Fruit fly (Drosophila melanogaster) whole organism, embryonic: ENCODE measurements around the gene Creld.

ENCODE experiments used
- Awh ChIP-seq: fragments of 200-800 bp; sonication (Bioruptor generic); IDR thresholded peaks from 2 replicates; pipeline ENCODE4, ENCODE4 v1.3.6; 2022; ENCODE audit warnings: missing biosample characterization, missing genetic modification characterization
- BEAF-32 ChIP-seq: fragments of 200-800 bp; sonication (Bioruptor generic); optimal IDR thresholded peaks from 3 replicates; lab custom pipeline; 2017; ENCODE audit warnings: missing biosample characterization, missing genetic modification characterization, mild to moderate bottlenecking, moderate library complexity, missing genetic modification reagents
- CG10543 ChIP-seq: fragments of 200-800 bp; sonication (Bioruptor generic); optimal IDR thresholded peaks from 3 replicates; lab custom pipeline; 2017; ENCODE audit warnings: missing biosample characterization, mild to moderate bottlenecking, missing genetic modification characterization, moderate library complexity
- CG10654 ChIP-seq: fragments of 200-800 bp; sonication (Bioruptor generic); optimal IDR thresholded peaks from 2 replicates; lab custom pipeline; 2016; ENCODE audit warnings: missing biosample characterization, missing genetic modification characterization
- CG1233 ChIP-seq: fragments of 200-800 bp; sonication (Bioruptor generic); optimal IDR thresholded peaks from 4 replicates; lab custom pipeline; 2018; ENCODE audit warnings: missing biosample characterization, mild to moderate bottlenecking, missing genetic modification characterization
- CG13287 ChIP-seq: fragments of 200-800 bp; sonication (Bioruptor generic); IDR thresholded peaks from 2 replicates; pipeline ENCODE4 v1.3.6; 2022; ENCODE audit warnings: missing biosample characterization, missing genetic modification characterization; ENCODE audit not compliant: partially characterized antibody
- CG13624 ChIP-seq: fragments of 200-800 bp; sonication (Bioruptor generic); optimal IDR thresholded peaks from 2 replicates; lab custom pipeline; 2016; ENCODE audit warnings: missing biosample characterization, missing genetic modification characterization
- CG14014 ChIP-seq: fragments of 200-800 bp; sonication (Bioruptor generic); IDR thresholded peaks from 2 replicates; pipeline ENCODE4 v1.3.6; 2022; ENCODE audit warnings: missing biosample characterization, missing genetic modification characterization
- CG14965 ChIP-seq: fragments of 200-800 bp; sonication (Bioruptor generic); optimal IDR thresholded peaks from 2 replicates; lab custom pipeline; 2016; ENCODE audit warnings: missing biosample characterization, missing genetic modification characterization, borderline replicate concordance
- CG16863 ChIP-seq: fragments of 200-800 bp; sonication (Bioruptor generic); optimal IDR thresholded peaks from 3 replicates; lab custom pipeline; 2016; ENCODE audit warnings: missing biosample characterization, missing genetic modification characterization
- CG18764 ChIP-seq: fragments of 200-800 bp; sonication (Bioruptor generic); optimal IDR thresholded peaks from 3 replicates; lab custom pipeline; 2016; ENCODE audit warnings: missing biosample characterization, missing genetic modification characterization
- CG30431 ChIP-seq: fragments of 200-800 bp; sonication (Bioruptor generic); optimal IDR thresholded peaks from 2 replicates; lab custom pipeline; 2017; ENCODE audit warnings: missing biosample characterization, missing genetic modification characterization
- CG33213 ChIP-seq: fragments of 200-800 bp; sonication (Bioruptor generic); optimal IDR thresholded peaks from 3 replicates; lab custom pipeline; 2016; ENCODE audit warnings: missing biosample characterization, missing genetic modification characterization
- CG3726 ChIP-seq: fragments of 200-800 bp; sonication (Bioruptor generic); IDR thresholded peaks from 3 replicates; pipeline ENCODE4, ENCODE4 v1.3.6; 2022; ENCODE audit warnings: missing biosample characterization, missing genetic modification characterization
- CG4730 ChIP-seq: fragments of 200-800 bp; sonication (Bioruptor generic); IDR thresholded peaks from 2 replicates; pipeline ENCODE4 v1.3.6; 2022; ENCODE audit warnings: missing biosample characterization, missing genetic modification characterization
- CG6254 ChIP-seq: fragments of 200-800 bp; sonication (Bioruptor generic); optimal IDR thresholded peaks from 3 replicates; lab custom pipeline; 2017; ENCODE audit warnings: mild to moderate bottlenecking, missing biosample characterization, missing genetic modification reagents, missing genetic modification characterization
- CG6765 ChIP-seq: fragments of 200-800 bp; sonication (Bioruptor generic); optimal IDR thresholded peaks from 3 replicates; lab custom pipeline; 2017; ENCODE audit warnings: missing biosample characterization, mild to moderate bottlenecking, missing genetic modification characterization
- CG8765 ChIP-seq: fragments of 200-800 bp; sonication (Bioruptor generic); IDR thresholded peaks from 2 replicates; pipeline ENCODE4 v1.3.6; 2022; ENCODE audit warnings: missing biosample characterization, missing genetic modification characterization
- CkIIα-i1 ChIP-seq: fragments of 200-800 bp; sonication (Bioruptor generic); IDR thresholded peaks from 2 replicates; pipeline ENCODE4 v1.3.6; 2022; ENCODE audit warnings: missing biosample characterization, missing genetic modification characterization
- GATAe ChIP-seq: fragments of 200-800 bp; sonication (Bioruptor generic); conservative IDR thresholded peaks from 2 replicates; pipeline ENCODE4 v1.3.6; 2022; ENCODE audit warnings: missing biosample characterization, missing genetic modification characterization
- Hr3 ChIP-seq: fragments of 200-800 bp; sonication (Bioruptor generic); optimal IDR thresholded peaks from 3 replicates; lab custom pipeline; 2016; ENCODE audit warnings: missing biosample characterization, missing genetic modification characterization
- Hr78 ChIP-seq, 2 experiments: fragments of 200-800 bp in 1 of 2; fragments of >200 bp in 1 of 2; sonication (Bioruptor generic) in 1 of 2; optimal IDR thresholded peaks; 2 replicates each; lab custom pipeline; 2017 to 2019; ENCODE audit warnings: missing biosample characterization in 2 of 2, missing genetic modification characterization in 2 of 2, mild to moderate bottlenecking in 1 of 2, moderate library complexity in 1 of 2
- NC2α ChIP-seq: fragments of 200-800 bp; sonication (Bioruptor generic); optimal IDR thresholded peaks from 2 replicates; lab custom pipeline; 2016; ENCODE audit warnings: missing biosample characterization, missing genetic modification characterization
- Nf-YB ChIP-seq: fragments of 200-800 bp; sonication (Bioruptor generic); optimal IDR thresholded peaks from 3 replicates; lab custom pipeline; 2019; ENCODE audit warnings: missing biosample characterization, mild to moderate bottlenecking, missing genetic modification characterization, moderate library complexity
- Nf-YC ChIP-seq: fragments of 200-800 bp; optimal IDR thresholded peaks from 3 replicates; lab custom pipeline; 2019; ENCODE audit warnings: missing biosample characterization, mild to moderate bottlenecking, missing genetic modification characterization, moderate library complexity
- Sin3A ChIP-seq: fragments of >200 bp; optimal IDR thresholded peaks from 2 replicates; lab custom pipeline; 2018
- Tbp ChIP-seq: fragments of >200 bp; optimal IDR thresholded peaks from 2 replicates; lab custom pipeline; 2018; ENCODE audit warnings: missing biosample characterization, missing genetic modification characterization
- YL-1 ChIP-seq: fragments of 200-800 bp; sonication (Bioruptor generic); optimal IDR thresholded peaks from 3 replicates; lab custom pipeline; 2017; ENCODE audit warnings: missing biosample characterization, mild to moderate bottlenecking, missing genetic modification characterization
- bab2 ChIP-seq: fragments of 200-800 bp; sonication (Bioruptor generic); optimal IDR thresholded peaks from 2 replicates; lab custom pipeline; 2016; ENCODE audit warnings: missing biosample characterization, missing genetic modification characterization
- bbx ChIP-seq: fragments of 200-800 bp; sonication (Bioruptor generic); IDR thresholded peaks from 2 replicates; pipeline ENCODE4 v1.3.6; 2022; ENCODE audit warnings: missing biosample characterization, missing genetic modification characterization; ENCODE audit not compliant: partially characterized antibody
- bcd ChIP-seq: fragments of 200-800 bp; sonication (Bioruptor generic); optimal IDR thresholded peaks from 2 replicates; lab custom pipeline; 2017; ENCODE audit warnings: missing biosample characterization, mild to moderate bottlenecking, missing genetic modification characterization
- crol ChIP-seq: fragments of 200-800 bp; sonication (Bioruptor generic); IDR thresholded peaks from 2 replicates; pipeline ENCODE4 v1.3.6; 2022; ENCODE audit warnings: missing biosample characterization, missing genetic modification characterization
- dpn ChIP-seq, 2 experiments: fragments of 200-800 bp; sonication (Bioruptor generic); optimal IDR thresholded peaks; 3 replicates each; lab custom pipeline; 2016; ENCODE audit warnings: missing biosample characterization in 2 of 2, missing genetic modification characterization in 2 of 2
- emc ChIP-seq: fragments of 200-800 bp; sonication (Bioruptor generic); optimal IDR thresholded peaks from 2 replicates; lab custom pipeline; 2016; ENCODE audit warnings: missing biosample characterization, missing genetic modification characterization
- ems ChIP-seq: fragments of 200-800 bp; sonication (Bioruptor generic); optimal IDR thresholded peaks from 3 replicates; lab custom pipeline; 2016; ENCODE audit warnings: missing biosample characterization, missing genetic modification characterization
- gsb-n ChIP-seq: fragments of 200-800 bp; sonication (Bioruptor generic); optimal IDR thresholded peaks from 3 replicates; lab custom pipeline; 2018; ENCODE audit warnings: missing biosample characterization, mild to moderate bottlenecking, missing genetic modification characterization
- insv ChIP-seq, 2 experiments: fragments of 200-800 bp; sonication (Bioruptor generic); optimal IDR thresholded peaks; 3 replicates each; lab custom pipeline; 2016 to 2018; ENCODE audit warnings: missing biosample characterization in 2 of 2, missing genetic modification characterization in 2 of 2
- jigr1 ChIP-seq: fragments of 200-800 bp; sonication (Bioruptor generic); IDR thresholded peaks from 3 replicates; pipeline ENCODE4 v1.3.6; 2022; ENCODE audit warnings: missing biosample characterization, missing genetic modification characterization
- jing ChIP-seq: fragments of 200-800 bp; sonication (Bioruptor generic); optimal IDR thresholded peaks from 2 replicates; lab custom pipeline; 2018; ENCODE audit warnings: missing biosample characterization, mild to moderate bottlenecking, missing genetic modification characterization
- lola ChIP-seq, 3 experiments: fragments of >200 bp in 2 of 3; fragments of 200-800 bp in 1 of 3; sonication (Bioruptor generic) in 1 of 3; optimal IDR thresholded peaks; 2 replicates each; lab custom pipeline; 2017 to 2019; ENCODE audit warnings: missing biosample characterization in 3 of 3, missing genetic modification characterization in 3 of 3, mild to moderate bottlenecking in 1 of 3, moderate library complexity in 1 of 3
- luna ChIP-seq: fragments of 200-800 bp; sonication (Bioruptor generic); optimal IDR thresholded peaks from 2 replicates; lab custom pipeline; 2016; ENCODE audit warnings: missing biosample characterization, missing genetic modification characterization
- nau ChIP-seq: fragments of 200-800 bp; sonication (Bioruptor generic); optimal IDR thresholded peaks from 3 replicates; lab custom pipeline; 2017; ENCODE audit warnings: missing biosample characterization, mild to moderate bottlenecking, missing genetic modification characterization, missing genetic modification reagents
- nerfin-1 ChIP-seq: fragments of 200-800 bp; sonication (Bioruptor generic); optimal IDR thresholded peaks from 3 replicates; lab custom pipeline; 2019; ENCODE audit warnings: missing biosample characterization, mild to moderate bottlenecking, missing genetic modification characterization, moderate library complexity
- nerfin-2 ChIP-seq: fragments of 200-800 bp; sonication (Bioruptor generic); IDR thresholded peaks from 2 replicates; pipeline ENCODE4 v1.3.6; 2022; ENCODE audit warnings: missing biosample characterization, missing genetic modification characterization; ENCODE audit not compliant: partially characterized antibody
- oc ChIP-seq: fragments of 200-800 bp; sonication (Bioruptor generic); optimal IDR thresholded peaks from 2 replicates; lab custom pipeline; 2018; ENCODE audit warnings: missing biosample characterization, mild to moderate bottlenecking, missing genetic modification characterization, moderate library complexity
- pita ChIP-seq: fragments of 200-800 bp; sonication (Bioruptor generic); optimal IDR thresholded peaks from 2 replicates; lab custom pipeline; 2017; ENCODE audit warnings: missing biosample characterization, mild to moderate bottlenecking, missing genetic modification characterization
- trh ChIP-seq: fragments of 200-800 bp; sonication (Bioruptor generic); optimal IDR thresholded peaks from 2 replicates; lab custom pipeline; 2016; ENCODE audit warnings: missing biosample characterization, missing genetic modification characterization
- vvl ChIP-seq: fragments of 200-800 bp; sonication (Bioruptor generic); IDR thresholded peaks from 2 replicates; pipeline ENCODE4 v1.3.6; 2022; ENCODE audit warnings: missing biosample characterization, missing genetic modification characterization
- zfh1 ChIP-seq: fragments of 200-800 bp; sonication (Bioruptor generic); IDR thresholded peaks from 3 replicates; pipeline ENCODE4 v1.3.6; 2022; ENCODE audit warnings: missing biosample characterization, missing genetic modification characterization

Creld gene

dm6 chr2L:66369-67278 lies 35.6 kb upstream of the Creld start, which contains the start of gene dbr (continued):
- TF ChIP-seq GATAe (no peak), CG1233 (GFP tag; lab: Kevin White, UChicago) (no peak), CG10654 (GFP tag; lab: Kevin White, UChicago) (no peak), CG6765 (GFP tag; lab: Kevin White, UChicago) (peak; percentile 33), Nf-YB (GFP tag; lab: Kevin White, UChicago) (no peak), jing (GFP tag; lab: Kevin White, UChicago) (no peak), crol (GFP tag; lab: Robert Waterston, UW) (no peak; the same call in 1 of the 2 replicates), Tbp (GFP tag; lab: Kevin White, UChicago) (no peak), Hr3 (GFP tag; lab: Kevin White, UChicago) (no peak), YL-1 (GFP tag; lab: Kevin White, UChicago) (peak; percentile 35), nerfin-2 (GFP tag; lab: Robert Waterston, UW) (no peak), jigr1 (GFP tag; lab: Robert Waterston, UW) (no peak), CG16863 (GFP tag; lab: Kevin White, UChicago) (no peak), CG14014 (GFP tag; lab: Robert Waterston, UW) (no peak; the same call in 1 of the 2 replicates), CkIIα-i1 (no peak), dpn (GFP tag; optimal IDR thresholded peaks at IDR 0.05; lab: Kevin White, UChicago) (no peak), bab2 (GFP tag; lab: Kevin White, UChicago) (no peak), trh (GFP tag; lab: Kevin White, UChicago) (no peak), CG14965 (GFP tag; lab: Kevin White, UChicago) (no peak), CG18764 (GFP tag; lab: Kevin White, UChicago) (no peak), CG4730 (no peak), NC2α (no peak), Hr78 (GFP tag; optimal IDR thresholded peaks at IDR 0.05; lab: Kevin White, UChicago) (peak in 1 of 2 experiments; percentile 6), CG33213 (no peak), gsb-n (tag; lab: Kevin White, UChicago) (peak; percentile 35), oc (tag; lab: Kevin White, UChicago) (no peak), bbx (GFP tag; lab: Robert Waterston, UW) (0 out of 2 replicates have a peak, but pooled peaks have one; percentile 7), pita (GFP tag; lab: Kevin White, UChicago) (no peak), Nf-YC (peak; percentile 53), BEAF-32 (GFP tag; lab: Kevin White, UChicago) (no peak), CG13287 (GFP tag; lab: Robert Waterston, UW) (peak; percentile 39), insv (GFP tag; optimal IDR thresholded peaks at IDR 0.05; lab: Kevin White, UChicago) (peak in 1 of 2 experiments; percentile 40), CG13624 (GFP tag; lab: Kevin White, UChicago) (peak; percentile 80), zfh1 (no peak), bcd (GFP tag; lab: Kevin White, UChicago) (no peak), Sin3A (no peak), lola (GFP tag; optimal IDR thresholded peaks at IDR 0.05; lab: Kevin White, UChicago) (peak in 1 of 3 experiments; percentile 20), CG6254 (GFP tag; lab: Kevin White, UChicago) (no peak), ems (no peak), emc (no peak), nau (no peak), luna (no peak), vvl (GFP tag; lab: Robert Waterston, UW) (peak; percentile 62; the same call in 1 of the 2 replicates), CG10543 (GFP tag; lab: Kevin White, UChicago) (peak; percentile 86), nerfin-1 (tag; lab: Kevin White, UChicago) (peak; percentile 24), CG8765 (GFP tag; lab: Robert Waterston, UW) (no peak), CG30431 (GFP tag; lab: Kevin White, UChicago) (no peak), Awh (GFP tag; lab: Robert Waterston, UW) (no peak), CG3726 (GFP tag; lab: Robert Waterston, UW) (no peak)
